Worm (Caenorhabditis elegans) whole organism, early embryonic: ENCODE measurements around the gene ing-3.
A peak's percentile ranks its signal among the peaks of the same experiment; 100 is the strongest.
"Not testable (repeated sequence)": the region's sequence is repeated elsewhere in the genome, so short reads cannot be mapped to it uniquely, and the experiment has no call there.

Experiments
- B0310.2 ChIP-seq: sonication (generic microtip); optimal IDR thresholded peaks from 2 replicates; lab custom pipeline; 2016; ENCODE audit warnings: mild to moderate bottlenecking, missing genetic modification characterization, missing compliant biosample characterization
- F13C5.2 ChIP-seq: sonication (generic microtip); optimal IDR thresholded peaks from 2 replicates; lab custom pipeline; 2017; ENCODE audit warnings: mild to moderate bottlenecking, missing genetic modification characterization, inconsistent platforms, missing compliant biosample characterization
- aly-1 ChIP-seq: sonication (generic microtip); optimal IDR thresholded peaks from 2 replicates; lab custom pipeline; 2016; ENCODE audit warnings: missing genetic modification characterization, missing compliant biosample characterization
- ama-1 ChIP-seq: fragments of 150-350 bp; optimal IDR thresholded peaks from 2 replicates; lab custom pipeline; 2014
- ceh-13 ChIP-seq: fragments of 200-800 bp; sonication (Bioruptor generic); optimal IDR thresholded peaks from 2 replicates; lab custom pipeline; 2018; ENCODE audit warnings: mild to moderate bottlenecking, missing genetic modification characterization, missing compliant biosample characterization
- ceh-36 ChIP-seq: sonication (generic microtip); optimal IDR thresholded peaks from 2 replicates; lab custom pipeline; 2016; ENCODE audit warnings: missing genetic modification characterization, inconsistent platforms, missing compliant biosample characterization
- ets-7 ChIP-seq: sonication (generic microtip); optimal IDR thresholded peaks from 2 replicates; lab custom pipeline; 2016; ENCODE audit warnings: missing genotype, missing genetic modification characterization, missing compliant biosample characterization
- flt-1 ChIP-seq: fragments of 200-800 bp; sonication (Bioruptor generic); IDR thresholded peaks from 2 replicates; pipeline ENCODE4 v1.3.6; 2022; ENCODE audit warnings: missing genetic modification characterization, missing compliant biosample characterization
- hmbx-1 ChIP-seq: sonication (generic microtip); optimal IDR thresholded peaks from 2 replicates; lab custom pipeline; 2016; ENCODE audit warnings: mild to moderate bottlenecking, missing genetic modification characterization, missing compliant biosample characterization
- hmg-4 ChIP-seq: fragments of 200-800 bp; sonication (Bioruptor generic); optimal IDR thresholded peaks from 2 replicates; lab custom pipeline; 2018; ENCODE audit warnings: mild to moderate bottlenecking, missing genetic modification characterization, missing compliant biosample characterization
- hnd-1 ChIP-seq: sonication (generic microtip); optimal IDR thresholded peaks from 2 replicates; lab custom pipeline; 2016; ENCODE audit warnings: missing genetic modification characterization, missing compliant biosample characterization
- pes-1 ChIP-seq: fragments of 200-800 bp; sonication (Bioruptor generic); IDR thresholded peaks from 2 replicates; pipeline ENCODE4 v1.3.6; 2022; ENCODE audit warnings: missing genetic modification reagents, missing genetic modification characterization, missing compliant biosample characterization
- scrt-1 ChIP-seq: fragments of 200-800 bp; sonication (Bioruptor generic); IDR thresholded peaks from 2 replicates; pipeline ENCODE4 v1.3.6; 2022; ENCODE audit warnings: missing genetic modification characterization, missing compliant biosample characterization
- sea-1 ChIP-seq: fragments of 200-800 bp; sonication (Bioruptor generic); conservative IDR thresholded peaks from 2 replicates; pipeline ENCODE4 v1.3.6; 2022; ENCODE audit warnings: missing genetic modification characterization, missing compliant biosample characterization
- tbx-11 ChIP-seq: fragments of 200-800 bp; sonication (Bioruptor generic); IDR thresholded peaks from 2 replicates; pipeline ENCODE4 v1.3.6; 2022; ENCODE audit warnings: missing genetic modification characterization, missing compliant biosample characterization
- tbx-37 ChIP-seq: fragments of 200-800 bp; sonication (Bioruptor generic); conservative IDR thresholded peaks from 2 replicates; pipeline ENCODE4 v1.3.6; 2022; ENCODE audit warnings: missing genetic modification reagents, missing genetic modification characterization, missing compliant biosample characterization
- tra-4 ChIP-seq: sonication (generic microtip); optimal IDR thresholded peaks from 2 replicates; lab custom pipeline; 2017; ENCODE audit warnings: missing genetic modification characterization, missing compliant biosample characterization

Gene ing-3

ce11 chrII:13835724-13836307 lies 40.0 kb upstream of the ing-3 start, which contains the start of gene ins-37:
TSS of gene ins-37 (minus strand) at chrII:13836107.
- not testable (repeated sequence) for TF ChIP-seq pes-1, sea-1, tbx-11 (GFP tag; lab: Robert Waterston, UW)

ce11 chrII:13838403-13838802 lies 37.4 kb upstream of the ing-3 start:
- TF ChIP-seq B0310.2 (tag; lab: Kevin White, UChicago) = no peak
- TF ChIP-seq hmg-4 = no peak
- no peak for TF ChIP-seq flt-1
- TF ChIP-seq ets-7 = no peak
- no peak for TF ChIP-seq tra-4 (tag; lab: Kevin White, UChicago)
- no peak for TF ChIP-seq hmbx-1
- no peak for TF ChIP-seq ceh-36
- TF ChIP-seq F13C5.2 (tag; lab: Kevin White, UChicago) = no peak
- TF ChIP-seq ama-1 (lab: Kevin White, UChicago) = no peak

ce11 chrII:13839454-13839853 lies 36.4 kb upstream of the ing-3 start:
- TF ChIP-seq tbx-37 (GFP tag; lab: Robert Waterston, UW) (no peak), ama-1 (lab: Kevin White, UChicago) (no peak), hmg-4 (no peak), ceh-36 (no peak), pes-1 (GFP tag; lab: Robert Waterston, UW) (no peak), hmbx-1 (no peak), scrt-1 (no peak), sea-1 (GFP tag; lab: Robert Waterston, UW) (no peak), aly-1 (tag; lab: Kevin White, UChicago) (no peak), tra-4 (tag; lab: Kevin White, UChicago) (no peak), ceh-13 (no peak), F13C5.2 (tag; lab: Kevin White, UChicago) (no peak), tbx-11 (GFP tag; lab: Robert Waterston, UW) (no peak), flt-1 (no peak), B0310.2 (tag; lab: Kevin White, UChicago) (no peak), ets-7 (no peak), hnd-1 (no peak)

ce11 chrII:13841106-13841854 lies 34.6 kb upstream of the ing-3 start, which contains the start of gene F08G2.7:
TSS of gene F08G2.7 (minus strand) at chrII:13841156.
- TF ChIP-seq ama-1 (lab: Kevin White, UChicago) (no peak), sea-1 (GFP tag; lab: Robert Waterston, UW) (no peak), B0310.2 (tag; lab: Kevin White, UChicago) (no peak), ceh-36 (peak; percentile 85), aly-1 (tag; lab: Kevin White, UChicago) (peak; percentile 27), pes-1 (GFP tag; lab: Robert Waterston, UW) (no peak), flt-1 (no peak), hmg-4 (no peak), tbx-11 (GFP tag; lab: Robert Waterston, UW) (no peak), ets-7 (no peak)

- TF ChIP-seq tra-4 (tag; lab: Kevin White, UChicago) (no peak), F13C5.2 (tag; lab: Kevin White, UChicago) (no peak), ets-7 (no peak), hmg-4 (no peak), hmbx-1 (no peak), tbx-11 (GFP tag; lab: Robert Waterston, UW) (no peak), tbx-37 (GFP tag; lab: Robert Waterston, UW) (no peak), hnd-1 (no peak), scrt-1 (no peak)
Measured at ce11 chrII:13842340-13842739, 33.5 kb upstream of the ing-3 start.

ce11 chrII:13846018-13846417 lies 29.8 kb upstream of the ing-3 start:
- no peak for TF ChIP-seq ets-7
- TF ChIP-seq tra-4 (tag; lab: Kevin White, UChicago) = no peak
- TF ChIP-seq flt-1 = no peak

ce11 chrII:13847366-13847765 lies 28.5 kb upstream of the ing-3 start:
- TF ChIP-seq hmg-4 = peak; percentile 66
- TF ChIP-seq hmbx-1 = no peak
- TF ChIP-seq flt-1 = peak; percentile 41; the same call in 1 of the 2 replicates

ce11 chrII:13852004-13852403 lies 23.8 kb upstream of the ing-3 start, which contains the start of gene F08G2.8:
TSS of gene F08G2.8 (plus strand) at chrII:13852304.
- no peak for TF ChIP-seq tbx-11 (GFP tag; lab: Robert Waterston, UW)

ce11 chrII:13855352-13855751 lies 20.5 kb upstream of the ing-3 start:
- TF ChIP-seq sea-1 (GFP tag; lab: Robert Waterston, UW) (no peak), hmbx-1 (no peak), hmg-4 (no peak), ceh-13 (no peak), F13C5.2 (tag; lab: Kevin White, UChicago) (no peak), tbx-37 (GFP tag; lab: Robert Waterston, UW) (no peak), ama-1 (lab: Kevin White, UChicago) (no peak), tra-4 (tag; lab: Kevin White, UChicago) (no peak), tbx-11 (GFP tag; lab: Robert Waterston, UW) (no peak), ceh-36 (no peak), hnd-1 (no peak), scrt-1 (no peak)
